Fruit fly (Drosophila melanogaster) whole organism, embryonic: ENCODE measurements around the gene KP78b.

Source experiments
- Asciz ChIP-seq: fragments of 200-800 bp; sonication (Bioruptor generic); optimal IDR thresholded peaks from 2 replicates; lab custom pipeline; 2017; ENCODE audit warnings: missing biosample characterization, mild to moderate bottlenecking, missing genetic modification characterization, missing genetic modification reagents
- CG10209 ChIP-seq: fragments of 200-800 bp; sonication (Bioruptor generic); optimal IDR thresholded peaks from 3 replicates; lab custom pipeline; 2017; ENCODE audit warnings: missing biosample characterization, mild to moderate bottlenecking, missing genetic modification characterization, missing genetic modification reagents
- CG1024 ChIP-seq: fragments of 200-800 bp; sonication (Bioruptor generic); IDR thresholded peaks from 2 replicates; pipeline ENCODE4 v1.3.6; 2022; ENCODE audit warnings: missing biosample characterization, missing genetic modification characterization
- CG12219 ChIP-seq: fragments of 200-800 bp; sonication (Bioruptor generic); optimal IDR thresholded peaks from 3 replicates; lab custom pipeline; 2018; ENCODE audit warnings: missing biosample characterization, mild to moderate bottlenecking, missing genetic modification characterization
- CG14667 ChIP-seq: fragments of 200-800 bp; sonication (Bioruptor generic); IDR thresholded peaks from 2 replicates; pipeline ENCODE4 v1.3.6; 2022; ENCODE audit warnings: missing biosample characterization, missing genetic modification characterization
- CG14965 ChIP-seq: fragments of 200-800 bp; sonication (Bioruptor generic); optimal IDR thresholded peaks from 2 replicates; lab custom pipeline; 2016; ENCODE audit warnings: missing biosample characterization, missing genetic modification characterization, borderline replicate concordance
- CG1529 ChIP-seq: fragments of 200-800 bp; sonication (Bioruptor generic); optimal IDR thresholded peaks from 3 replicates; lab custom pipeline; 2018; ENCODE audit warnings: missing biosample characterization, missing genetic modification characterization
- CG17359 ChIP-seq: fragments of 200-800 bp; sonication (Bioruptor generic); optimal IDR thresholded peaks from 3 replicates; lab custom pipeline; 2018; ENCODE audit warnings: missing biosample characterization, mild to moderate bottlenecking, missing genetic modification characterization, moderate library complexity
- CG1792 ChIP-seq: fragments of 200-800 bp; sonication (Bioruptor generic); optimal IDR thresholded peaks from 2 replicates; lab custom pipeline; 2016; ENCODE audit warnings: missing biosample characterization, missing genetic modification characterization
- CG18476 ChIP-seq: fragments of 200-800 bp; sonication (Bioruptor generic); optimal IDR thresholded peaks from 2 replicates; lab custom pipeline; 2016; ENCODE audit warnings: missing biosample characterization, mild to moderate bottlenecking, missing genetic modification characterization
- CG18619 ChIP-seq: fragments of 200-800 bp; sonication (Bioruptor generic); optimal IDR thresholded peaks from 3 replicates; lab custom pipeline; 2017; ENCODE audit warnings: missing biosample characterization, mild to moderate bottlenecking, missing genetic modification characterization
- CG31441 ChIP-seq: fragments of 200-800 bp; sonication (Bioruptor generic); IDR thresholded peaks from 2 replicates; pipeline ENCODE4 v1.3.6; 2022; ENCODE audit warnings: missing biosample characterization, missing genetic modification characterization
- CG3281 ChIP-seq: fragments of 200-800 bp; sonication (Bioruptor generic); optimal IDR thresholded peaks from 3 replicates; lab custom pipeline; 2017; ENCODE audit warnings: missing biosample characterization, mild to moderate bottlenecking, missing genetic modification characterization
- CG42726 ChIP-seq: fragments of 200-800 bp; sonication (Bioruptor generic); IDR thresholded peaks from 2 replicates; pipeline ENCODE4 v1.3.6; 2022; ENCODE audit warnings: missing biosample characterization, missing genetic modification characterization; ENCODE audit not compliant: partially characterized antibody
- CG4707 ChIP-seq: fragments of 200-800 bp; sonication (Bioruptor generic); optimal IDR thresholded peaks from 2 replicates; lab custom pipeline; 2018; ENCODE audit warnings: missing biosample characterization, mild to moderate bottlenecking, missing genetic modification characterization, moderate library complexity
- CG5953 ChIP-seq: fragments of 200-800 bp; sonication (Bioruptor generic); IDR thresholded peaks from 2 replicates; pipeline ENCODE4 v1.3.6; 2022; ENCODE audit warnings: missing biosample characterization, missing genetic modification characterization
- CG6254 ChIP-seq: fragments of 200-800 bp; sonication (Bioruptor generic); optimal IDR thresholded peaks from 3 replicates; lab custom pipeline; 2017; ENCODE audit warnings: mild to moderate bottlenecking, missing biosample characterization, missing genetic modification reagents, missing genetic modification characterization
- CG7745 ChIP-seq: fragments of 200-800 bp; sonication (Bioruptor generic); optimal IDR thresholded peaks from 2 replicates; lab custom pipeline; 2018; ENCODE audit warnings: missing biosample characterization, mild to moderate bottlenecking, missing genetic modification characterization, moderate library complexity
- CG7786 ChIP-seq: fragments of 200-800 bp; sonication (Bioruptor generic); optimal IDR thresholded peaks from 2 replicates; lab custom pipeline; 2016; ENCODE audit warnings: missing biosample characterization, missing genetic modification characterization
- CG8765 ChIP-seq: fragments of 200-800 bp; sonication (Bioruptor generic); IDR thresholded peaks from 2 replicates; pipeline ENCODE4 v1.3.6; 2022; ENCODE audit warnings: missing biosample characterization, missing genetic modification characterization
- CG9215 ChIP-seq: fragments of 200-800 bp; sonication (Bioruptor generic); IDR thresholded peaks from 2 replicates; pipeline ENCODE4 v1.3.6; 2022; ENCODE audit warnings: missing biosample characterization, missing genetic modification characterization
- CG9817 ChIP-seq: fragments of 200-800 bp; sonication (Bioruptor generic); optimal IDR thresholded peaks from 2 replicates; lab custom pipeline; 2018; ENCODE audit warnings: missing biosample characterization, mild to moderate bottlenecking, missing genetic modification characterization, moderate library complexity
- Ets97D ChIP-seq: fragments of 200-800 bp; sonication (Bioruptor generic); optimal IDR thresholded peaks from 3 replicates; lab custom pipeline; 2016; ENCODE audit warnings: missing biosample characterization, missing genetic modification characterization
- GATAe ChIP-seq: fragments of 200-800 bp; sonication (Bioruptor generic); conservative IDR thresholded peaks from 2 replicates; pipeline ENCODE4 v1.3.6; 2022; ENCODE audit warnings: missing biosample characterization, missing genetic modification characterization
- HLH3B ChIP-seq: fragments of 200-800 bp; sonication (Bioruptor generic); IDR thresholded peaks from 2 replicates; pipeline ENCODE4 v1.3.6; 2022; ENCODE audit warnings: missing biosample characterization, missing genetic modification characterization
- HLH54F ChIP-seq: fragments of 200-800 bp; sonication (Bioruptor generic); optimal IDR thresholded peaks from 3 replicates; lab custom pipeline; 2016; ENCODE audit warnings: missing biosample characterization, missing genetic modification characterization
- Lim3 ChIP-seq: fragments of 200-800 bp; sonication (Bioruptor generic); IDR thresholded peaks from 2 replicates; pipeline ENCODE4 v1.3.6; 2022; ENCODE audit warnings: missing biosample characterization, missing genetic modification characterization
- Nf-YA ChIP-seq: fragments of 200-800 bp; sonication (Bioruptor generic); IDR thresholded peaks from 2 replicates; pipeline ENCODE4 v1.3.6; 2022; ENCODE audit warnings: missing biosample characterization, missing genetic modification characterization
- Nf-YB ChIP-seq: fragments of 200-800 bp; sonication (Bioruptor generic); optimal IDR thresholded peaks from 3 replicates; lab custom pipeline; 2019; ENCODE audit warnings: missing biosample characterization, mild to moderate bottlenecking, missing genetic modification characterization, moderate library complexity
- Sox100B ChIP-seq: fragments of 200-800 bp; sonication (Bioruptor generic); optimal IDR thresholded peaks from 3 replicates; lab custom pipeline; 2018; ENCODE audit warnings: missing biosample characterization, mild to moderate bottlenecking, missing genetic modification characterization
- bsh ChIP-seq, 2 experiments: fragments of 200-800 bp; sonication (Bioruptor generic); optimal IDR thresholded peaks; 2 replicates each; lab custom pipeline; 2017 to 2018; ENCODE audit warnings: mild to moderate bottlenecking in 2 of 2, missing biosample characterization in 2 of 2, missing genetic modification characterization in 2 of 2, moderate library complexity in 1 of 2
- ewg ChIP-seq: fragments of 200-800 bp; sonication (Bioruptor generic); optimal IDR thresholded peaks from 3 replicates; lab custom pipeline; 2017; ENCODE audit warnings: mild to moderate bottlenecking, missing biosample characterization, missing genetic modification reagents, missing genetic modification characterization
- fd102C ChIP-seq: fragments of 200-800 bp; sonication (Bioruptor generic); optimal IDR thresholded peaks from 2 replicates; lab custom pipeline; 2018; ENCODE audit warnings: missing biosample characterization, mild to moderate bottlenecking, missing genetic modification characterization, moderate library complexity
- fd3F ChIP-seq: fragments of 200-800 bp; sonication (Bioruptor generic); optimal IDR thresholded peaks from 2 replicates; lab custom pipeline; 2018; ENCODE audit warnings: missing biosample characterization, mild to moderate bottlenecking, missing genetic modification characterization, moderate library complexity
- fu2 ChIP-seq: fragments of 200-800 bp; sonication (Bioruptor generic); optimal IDR thresholded peaks from 2 replicates; lab custom pipeline; 2016; ENCODE audit warnings: missing biosample characterization, missing genetic modification characterization
- ken ChIP-seq: fragments of 200-800 bp; sonication (Bioruptor generic); IDR thresholded peaks from 3 replicates; pipeline ENCODE4 v1.3.6; 2022; ENCODE audit warnings: missing biosample characterization, missing genetic modification characterization
- lab ChIP-seq: fragments of 200-800 bp; sonication (Bioruptor generic); optimal IDR thresholded peaks from 3 replicates; lab custom pipeline; 2017; ENCODE audit warnings: missing biosample characterization, missing genetic modification characterization, mild to moderate bottlenecking, moderate library complexity, missing genetic modification reagents
- mirr ChIP-seq: fragments of 200-800 bp; sonication (Bioruptor generic); optimal IDR thresholded peaks from 3 replicates; lab custom pipeline; 2018; ENCODE audit warnings: missing biosample characterization, mild to moderate bottlenecking, missing genetic modification characterization
- nmo ChIP-seq: fragments of 200-800 bp; sonication (Bioruptor generic); optimal IDR thresholded peaks from 2 replicates; lab custom pipeline; 2018; ENCODE audit warnings: missing biosample characterization, mild to moderate bottlenecking, missing genetic modification characterization, moderate library complexity
- onecut ChIP-seq: fragments of 200-800 bp; sonication (Bioruptor generic); IDR thresholded peaks from 2 replicates; pipeline ENCODE4 v1.3.6; 2022; ENCODE audit warnings: missing biosample characterization, missing genetic modification characterization
- sc ChIP-seq, 3 experiments: fragments of >200 bp in 2 of 3; fragments of 200-800 bp in 1 of 3; sonication (Bioruptor generic) in 1 of 3; optimal IDR thresholded peaks; 2 replicates in 2 of 3; 3 replicates in 1 of 3; lab custom pipeline; 2017; ENCODE audit warnings: mild to moderate bottlenecking in 1 of 3, missing biosample characterization in 1 of 3, missing genetic modification characterization in 1 of 3, missing genetic modification reagents in 1 of 3
- sens-2 ChIP-seq: fragments of 200-800 bp; sonication (Bioruptor generic); IDR thresholded peaks from 2 replicates; pipeline ENCODE4 v1.3.6; 2022; ENCODE audit warnings: missing biosample characterization, missing genetic modification characterization
- slou ChIP-seq: fragments of 200-800 bp; sonication (Bioruptor generic); optimal IDR thresholded peaks from 3 replicates; lab custom pipeline; 2016; ENCODE audit warnings: missing biosample characterization, missing genetic modification characterization
- sob ChIP-seq: fragments of 200-800 bp; sonication (Bioruptor generic); IDR thresholded peaks from 2 replicates; pipeline ENCODE4 v1.3.6; 2022; ENCODE audit warnings: missing biosample characterization, missing genetic modification characterization
- sr ChIP-seq: fragments of 200-800 bp; sonication (Bioruptor generic); IDR thresholded peaks from 3 replicates; pipeline ENCODE4 v1.3.6; 2022; ENCODE audit warnings: missing biosample characterization, missing genetic modification characterization
- tin ChIP-seq: fragments of 200-800 bp; sonication (Bioruptor generic); optimal IDR thresholded peaks from 3 replicates; lab custom pipeline; 2016; ENCODE audit warnings: missing biosample characterization, missing genetic modification characterization
- tio ChIP-seq: fragments of 200-800 bp; sonication (Bioruptor generic); optimal IDR thresholded peaks from 2 replicates; lab custom pipeline; 2017; ENCODE audit warnings: missing biosample characterization, missing genetic modification characterization, inconsistent platforms
- trh ChIP-seq: fragments of 200-800 bp; sonication (Bioruptor generic); optimal IDR thresholded peaks from 2 replicates; lab custom pipeline; 2016; ENCODE audit warnings: missing biosample characterization, missing genetic modification characterization
- unc-4 ChIP-seq: fragments of 200-800 bp; sonication (Bioruptor generic); IDR thresholded peaks from 2 replicates; pipeline ENCODE4 v1.3.6; 2022; ENCODE audit warnings: missing biosample characterization, missing genetic modification characterization; ENCODE audit not compliant: partially characterized antibody
- usp ChIP-seq: fragments of >200 bp; optimal IDR thresholded peaks from 2 replicates; lab custom pipeline; 2017; ENCODE audit warnings: missing biosample characterization, missing genetic modification characterization

Gene KP78b

DNA sequence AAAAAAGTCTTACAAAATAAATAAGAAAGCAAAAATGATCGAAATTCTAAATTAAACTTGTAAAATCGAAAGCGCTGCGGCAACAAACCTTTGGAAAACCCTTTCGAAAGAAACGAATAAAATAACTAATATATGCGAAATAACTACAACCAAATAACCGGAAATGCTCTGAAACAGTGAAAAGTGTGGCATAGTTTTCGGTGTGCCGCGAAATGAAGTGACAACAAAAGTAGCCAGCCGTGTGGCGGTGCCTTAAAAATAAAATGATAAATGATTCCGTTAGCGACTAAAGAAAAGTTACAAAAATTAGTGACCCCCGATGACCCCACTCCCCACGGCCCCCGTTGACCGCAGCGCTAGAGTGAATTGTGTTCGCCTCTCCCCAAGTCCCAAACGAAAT is 14.6 kb downstream of the KP78b start (continued):
- TF ChIP-seq CG14667 (GFP tag; lab: Robert Waterston, UW) (no peak), fd3F (GFP tag; lab: Kevin White, UChicago) (no peak), Nf-YA (GFP tag; lab: Robert Waterston, UW) (no peak), GATAe (GFP tag; lab: Robert Waterston, UW) (no peak), Lim3 (no peak), CG5953 (GFP tag; lab: Robert Waterston, UW) (peak; percentile 35; the same call in 1 of the 2 replicates), ken (GFP tag; lab: Robert Waterston, UW) (peak; percentile 56; the same call in 1 of the 3 replicates), onecut (GFP tag; lab: Robert Waterston, UW) (peak; percentile 40; the same call in 1 of the 2 replicates), CG6254 (GFP tag; lab: Kevin White, UChicago) (peak; percentile 5), trh (GFP tag; lab: Kevin White, UChicago) (no peak), sr (GFP tag; lab: Robert Waterston, UW) (0 out of 3 replicates have a peak, but pooled peaks have one; percentile 20), CG42726 (no peak), CG1529 (peak; percentile 13), slou (GFP tag; lab: Kevin White, UChicago) (no peak), CG1792 (no peak), HLH3B (GFP tag; lab: Robert Waterston, UW) (0 out of 2 replicates have a peak, but pooled peaks have one; percentile 17), fu2 (GFP tag; lab: Kevin White, UChicago) (no peak), CG8765 (no peak), sens-2 (GFP tag; lab: Robert Waterston, UW) (peak; percentile 54), fd102C (GFP tag; lab: Kevin White, UChicago) (peak; percentile 36), sob (GFP tag; lab: Robert Waterston, UW) (0 out of 2 replicates have a peak, but pooled peaks have one; percentile 14), CG17359 (tag; lab: Kevin White, UChicago) (no peak), unc-4 (GFP tag; lab: Robert Waterston, UW) (no peak), tio (no peak), Ets97D (peak; percentile 95), CG18476 (GFP tag; lab: Kevin White, UChicago) (no peak), CG3281 (no peak), CG1024 (peak; percentile 45; the same call in 1 of the 2 replicates), CG9215 (GFP tag; lab: Robert Waterston, UW) (no peak), tin (GFP tag; lab: Kevin White, UChicago) (peak; percentile 22), CG31441 (GFP tag; lab: Robert Waterston, UW) (0 out of 2 replicates have a peak, but pooled peaks have one; percentile 20), CG7786 (GFP tag; lab: Kevin White, UChicago) (no peak), Nf-YB (GFP tag; lab: Kevin White, UChicago) (no peak), CG14965 (no peak), CG18619 (peak; percentile 19), usp (no peak), CG9817 (tag; lab: Kevin White, UChicago) (peak; percentile 8), nmo (GFP tag; lab: Kevin White, UChicago) (peak; percentile 7), sc (optimal IDR thresholded peaks at IDR 0.05; lab: Kevin White, UChicago) (no peak), sc (GFP tag; optimal IDR thresholded peaks at IDR 0.05; lab: Kevin White, UChicago) (peak; percentile 14), mirr (GFP tag; lab: Kevin White, UChicago) (no peak), CG7745 (tag; lab: Kevin White, UChicago) (no peak), bsh (GFP tag; optimal IDR thresholded peaks at IDR 0.05; lab: Kevin White, UChicago) (no peak), Sox100B (GFP tag; lab: Kevin White, UChicago) (peak; percentile 19), CG12219 (GFP tag; lab: Kevin White, UChicago) (peak; percentile 38), CG4707 (GFP tag; lab: Kevin White, UChicago) (peak; percentile 32), Asciz (GFP tag; lab: Kevin White, UChicago) (peak; percentile 55), CG10209 (GFP tag; lab: Kevin White, UChicago) (peak; percentile 13), HLH54F (GFP tag; lab: Kevin White, UChicago) (no peak), ewg (GFP tag; lab: Kevin White, UChicago) (peak; percentile 16), lab (GFP tag; lab: Kevin White, UChicago) (peak; percentile 50)
